Worm (Caenorhabditis elegans): ENCODE results near the gene K02D3.1.

ce11 chrX:13665447-13665846 is 41.3 kb upstream of the K02D3.1 start:
- no peak for TF ChIP-seq nhr-10 (tag; optimal IDR thresholded peaks at IDR 0.05)
- TF ChIP-seq unc-130 (GFP tag; optimal IDR thresholded peaks at IDR 0.05) = peak; percentile 73
- no peak for TF ChIP-seq snpc-4 (tag; optimal IDR thresholded peaks at IDR 0.05)
- no peak for TF ChIP-seq R02D3.7 (tag; optimal IDR thresholded peaks at IDR 0.05)
- TF ChIP-seq hlh-30 (tag; optimal IDR thresholded peaks at IDR 0.05; ENCODE audit: insufficient read depth) = peak; percentile 83
- peak; percentile 96 for TF ChIP-seq pha-4 (GFP tag; IDR thresholded peaks at IDR 0.05)
- TF ChIP-seq pha-4 (tag; optimal IDR thresholded peaks at IDR 0.05) = peak; percentile 5
- peak; percentile 82 for TF ChIP-seq jun-1 (tag; optimal IDR thresholded peaks at IDR 0.05)
- no peak for TF ChIP-seq nhr-25 (tag; optimal IDR thresholded peaks at IDR 0.05; ENCODE audit: borderline replicate concordance, insufficient read depth)
- TF ChIP-seq dmd-9 (GFP tag; IDR thresholded peaks at IDR 0.05) = peak; percentile 91
- TF ChIP-seq set-16 (GFP tag; IDR thresholded peaks at IDR 0.05) = peak; percentile 74
- TF ChIP-seq nhr-11 (tag; optimal IDR thresholded peaks at IDR 0.05) = peak; percentile 36
- no peak for TF ChIP-seq tag-97 (GFP tag; IDR thresholded peaks at IDR 0.05)
- peak in 1 of 2 experiments; percentile 98 for TF ChIP-seq unc-62 (GFP tag; optimal IDR thresholded peaks at IDR 0.05 in 1 of 2)
- no peak for TF ChIP-seq unc-62 (tag; optimal IDR thresholded peaks at IDR 0.05)

Measured in whole organism, L4 larva.